2 worm cellular contexts compared by ENCODE assay signal in the genomic region with DNA sequence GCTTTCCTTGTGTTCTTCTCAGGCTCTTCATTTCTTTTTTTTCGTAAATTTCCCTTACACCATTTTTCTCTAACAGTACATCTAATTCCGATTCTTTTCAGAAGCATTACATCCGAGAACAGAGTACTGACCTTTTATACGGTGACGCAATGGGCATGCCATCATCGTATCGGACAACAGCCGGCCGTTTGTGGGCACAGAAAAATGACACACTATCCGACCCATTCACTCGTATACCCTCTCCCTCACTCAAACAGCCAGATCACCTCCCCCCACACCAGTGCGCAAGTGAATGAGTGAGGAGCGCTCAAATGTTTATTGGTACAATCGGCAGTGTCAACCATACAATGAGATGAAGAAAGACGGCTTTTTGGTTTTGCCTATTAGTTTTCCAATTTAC.
A peak's percentile ranks its signal among the peaks of the same experiment; 100 is the strongest.
TF ChIP-seq lines count a peak whose summit lies in the region.

Gene R02D5.24 (plus strand): TSS at position 205 of the 400 bp plus-strand sequence.

TF ChIP-seq in whole organism, L1 larva, 84 proteins besides CTCF, POLR2A, EP300 and RAD21 (continued from another document):
- peak; percentile 35 for TF ChIP-seq lin-14 (GFP tag; optimal IDR thresholded peaks at IDR 0.05; lab: Kevin White, UChicago)

TF ChIP-seq in whole organism, L4 larva, 104 proteins besides CTCF, POLR2A, EP300 and RAD21 (continued from another document):
- no peak for TF ChIP-seq Y5F2A.4 (GFP tag; optimal IDR thresholded peaks at IDR 0.05; lab: Kevin White, UChicago)
TF ChIP-seq in whole organism, L4 larva: peak in this region for 2.
